Fruit fly (Drosophila melanogaster) whole organism, wandering third instar larva: Measurements from ENCODE around the gene mad2.
A peak's percentile ranks its signal among the peaks of the same experiment; 100 is the strongest.

Source experiments
- Hr78 ChIP-seq: fragments of >200 bp; optimal IDR thresholded peaks from 2 replicates; lab custom pipeline; 2017; ENCODE audit warnings: missing biosample characterization, missing genetic modification characterization
- OdsH ChIP-seq: fragments of 200-800 bp; sonication (Bioruptor generic); optimal IDR thresholded peaks from 2 replicates; lab custom pipeline; 2016; ENCODE audit warnings: missing biosample characterization, mild to moderate bottlenecking, missing genetic modification characterization
- Rel ChIP-seq, 2 experiments: fragments of 200-800 bp; sonication (Bioruptor generic) in 1 of 2; optimal IDR thresholded peaks; 2 replicates in 1 of 2; 3 replicates in 1 of 2; lab custom pipeline; 2016 to 2019; ENCODE audit warnings: mild to moderate bottlenecking in 2 of 2, missing biosample characterization in 2 of 2, missing genetic modification characterization in 2 of 2, moderate library complexity in 1 of 2
- br ChIP-seq: fragments of 200-800 bp; sonication (Bioruptor generic); optimal IDR thresholded peaks from 2 replicates; lab custom pipeline; 2016; ENCODE audit warnings: missing biosample characterization, missing genetic modification characterization
- h ChIP-seq: fragments of 200-800 bp; sonication (Bioruptor generic); optimal IDR thresholded peaks from 3 replicates; lab custom pipeline; 2016; ENCODE audit warnings: missing biosample characterization, mild to moderate bottlenecking, missing genetic modification characterization
- pan ChIP-seq: fragments of >200 bp; optimal IDR thresholded peaks from 2 replicates; lab custom pipeline; 2017
- usp ChIP-seq: fragments of >200 bp; optimal IDR thresholded peaks from 2 replicates; lab custom pipeline; 2017; ENCODE audit warnings: missing biosample characterization, missing genetic modification characterization

- TF ChIP-seq pan (lab: Kevin White, UChicago): no peak
- TF ChIP-seq Hr78 (GFP tag; lab: Kevin White, UChicago): no peak
- no peak for TF ChIP-seq br (GFP tag; lab: Kevin White, UChicago)
- peak; percentile 13 for TF ChIP-seq h (GFP tag; lab: Kevin White, UChicago)
- TF ChIP-seq Rel (GFP tag; optimal IDR thresholded peaks at IDR 0.05; lab: Kevin White, UChicago): no peak
- TF ChIP-seq Rel (tag; optimal IDR thresholded peaks at IDR 0.05; lab: Kevin White, UChicago): no peak
- no peak for TF ChIP-seq usp (GFP tag; lab: Kevin White, UChicago)
- no peak for TF ChIP-seq OdsH
Observed at dm6 chr3L:5821506-5821905, 8.6 kb upstream of the mad2 start.
